Worm (Caenorhabditis elegans): ENCODE data around the gene ttc-37.

Gene ttc-37

DNA sequence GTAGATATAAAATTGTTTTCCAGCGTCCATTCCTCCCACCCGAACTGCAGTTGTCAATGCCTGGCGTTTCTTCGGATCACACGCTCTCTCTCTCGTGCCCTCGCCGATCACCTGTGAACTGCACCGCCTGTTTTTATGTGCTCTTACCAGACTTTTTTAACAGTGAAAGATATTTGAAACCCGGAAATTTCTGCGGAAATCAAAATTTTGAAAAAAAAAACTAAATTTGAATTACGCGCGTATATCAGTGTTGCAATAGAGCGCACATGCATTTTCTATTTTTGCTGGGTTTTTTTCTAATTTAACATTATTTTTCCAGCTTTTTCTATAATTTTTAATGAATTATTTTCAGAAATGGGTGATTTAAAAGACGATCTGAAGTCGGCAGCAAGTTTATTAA lies at the start of gene ttc-37:
Gene ttc-37 (plus strand): TSS at position 349 of the 400 bp plus-strand sequence.
- no peak for TF ChIP-seq nhr-43 (tag; optimal IDR thresholded peaks at IDR 0.05; ENCODE audit: poor library complexity, severe bottlenecking)
- TF ChIP-seq jun-1 (tag; optimal IDR thresholded peaks at IDR 0.05), result no peak
- no peak for TF ChIP-seq nhr-25 (tag; optimal IDR thresholded peaks at IDR 0.05)
- no peak for TF ChIP-seq lin-39 (tag; optimal IDR thresholded peaks at IDR 0.05)
- peak; percentile 66 for TF ChIP-seq lin-15B (tag; optimal IDR thresholded peaks at IDR 0.05)
- no peak for TF ChIP-seq mml-1 (tag; optimal IDR thresholded peaks at IDR 0.05)
- TF ChIP-seq aly-2 (tag; optimal IDR thresholded peaks at IDR 0.05), result no peak
- TF ChIP-seq snpc-4 (tag; optimal IDR thresholded peaks at IDR 0.05), result no peak
- peak; percentile 6 for TF ChIP-seq elt-2 (tag; optimal IDR thresholded peaks at IDR 0.05)
- no peak for TF ChIP-seq sea-2 (GFP tag; optimal IDR thresholded peaks at IDR 0.05)
- TF ChIP-seq unc-39 (tag; optimal IDR thresholded peaks at IDR 0.05), result no peak
- no peak for TF ChIP-seq mdl-1 (tag; optimal IDR thresholded peaks at IDR 0.05)
- TF ChIP-seq ZK546.5 (tag; optimal IDR thresholded peaks at IDR 0.05), result no peak
- TF ChIP-seq elt-1 (tag; optimal IDR thresholded peaks at IDR 0.05), result no peak
- no peak for TF ChIP-seq unc-62 (GFP tag; optimal IDR thresholded peaks at IDR 0.05)
- TF ChIP-seq egl-27 (tag; optimal IDR thresholded peaks at IDR 0.05), result no peak
- peak; percentile 40 for TF ChIP-seq hmg-11 (tag; optimal IDR thresholded peaks at IDR 0.05)
- TF ChIP-seq daf-12 (tag; optimal IDR thresholded peaks at IDR 0.05), result no peak
- no peak for TF ChIP-seq nhr-77 (tag; optimal IDR thresholded peaks at IDR 0.05)
- TF ChIP-seq pqm-1 (tag; optimal IDR thresholded peaks at IDR 0.05), result peak; percentile 3
- no peak for TF ChIP-seq ceh-16 (tag; optimal IDR thresholded peaks at IDR 0.05)
- TF ChIP-seq R02D3.7 (tag; optimal IDR thresholded peaks at IDR 0.05), result no peak
- TF ChIP-seq nhr-11 (tag; optimal IDR thresholded peaks at IDR 0.05), result no peak
- no peak for TF ChIP-seq nhr-23 (tag; optimal IDR thresholded peaks at IDR 0.05)
- TF ChIP-seq fkh-10 (GFP tag; optimal IDR thresholded peaks at IDR 0.05), result no peak
- TF ChIP-seq skn-1 (tag; optimal IDR thresholded peaks at IDR 0.05), result no peak
- TF ChIP-seq pha-4 (tag; optimal IDR thresholded peaks at IDR 0.05), result peak; percentile 76
- TF ChIP-seq fos-1 (tag; optimal IDR thresholded peaks at IDR 0.05), result no peak
- no peak for TF ChIP-seq nhr-67 (tag; optimal IDR thresholded peaks at IDR 0.05)
- TF ChIP-seq lsy-12 (tag; optimal IDR thresholded peaks at IDR 0.05), result no peak
- no peak for TF ChIP-seq zag-1 (tag; optimal IDR thresholded peaks at IDR 0.05)
- TF ChIP-seq nfya-1 (tag; optimal IDR thresholded peaks at IDR 0.05; ENCODE audit: insufficient read depth), result peak; percentile 46
- TF ChIP-seq egl-5 (tag; optimal IDR thresholded peaks at IDR 0.05), result peak; percentile 17

DNA sequence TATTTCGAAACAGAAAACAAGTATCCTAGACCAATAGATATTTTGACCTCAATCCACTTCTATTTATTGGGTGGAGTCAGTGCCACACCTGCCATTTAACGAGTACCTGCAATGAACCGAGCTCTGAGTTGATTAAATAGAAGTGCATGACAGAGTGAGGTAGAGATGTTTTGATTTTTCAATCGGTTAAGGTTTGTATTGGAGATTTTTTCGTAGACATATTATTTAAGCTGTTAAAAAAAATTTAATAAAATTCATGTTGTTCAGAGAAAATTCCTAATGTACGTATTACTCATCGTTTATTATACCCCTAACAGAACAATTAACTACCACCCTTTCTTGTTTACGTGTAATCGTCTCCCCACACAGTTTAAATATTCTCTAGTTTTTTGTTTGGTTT lies 48.8 kb upstream of the ttc-37 start, which contains the start of gene srx-38:
Gene srx-38 (minus strand): TSS at position 101 of the 400 bp plus-strand sequence.
- TF ChIP-seq unc-62 (GFP tag; optimal IDR thresholded peaks at IDR 0.05) (no peak), lin-39 (tag; optimal IDR thresholded peaks at IDR 0.05) (no peak), fkh-10 (GFP tag; optimal IDR thresholded peaks at IDR 0.05) (no peak), egl-27 (tag; optimal IDR thresholded peaks at IDR 0.05) (no peak), unc-39 (tag; optimal IDR thresholded peaks at IDR 0.05) (no peak), nhr-25 (tag; optimal IDR thresholded peaks at IDR 0.05) (no peak), ztf-4 (tag; optimal IDR thresholded peaks at IDR 0.05) (no peak), aly-2 (tag; optimal IDR thresholded peaks at IDR 0.05) (no peak), pha-4 (tag; optimal IDR thresholded peaks at IDR 0.05) (no peak), mdl-1 (tag; optimal IDR thresholded peaks at IDR 0.05) (no peak), ztf-11 (tag; optimal IDR thresholded peaks at IDR 0.05) (no peak)

DNA sequence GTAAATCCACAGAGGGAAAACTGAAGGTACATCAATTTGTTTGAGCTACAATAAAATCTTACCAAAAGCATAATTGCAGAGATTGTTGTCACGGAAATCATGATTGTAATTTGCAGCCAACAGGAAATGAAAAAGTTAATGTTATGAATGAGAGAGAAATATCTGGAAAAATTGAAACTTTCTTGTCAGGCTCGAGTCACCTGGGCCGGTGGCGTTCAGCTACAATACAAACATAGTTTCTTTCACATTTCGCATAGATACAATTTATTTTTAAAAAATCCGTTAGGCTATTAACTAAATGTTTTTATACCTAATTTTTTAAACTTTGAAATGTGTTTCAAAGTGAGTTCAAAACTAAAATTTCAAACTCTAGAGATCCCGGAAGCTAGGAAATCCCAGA lies 46.6 kb upstream of the ttc-37 start, which contains the start of gene srx-39:
Gene srx-39 (minus strand): TSS at position 101 of the 400 bp plus-strand sequence.
- TF ChIP-seq daf-12 (tag; optimal IDR thresholded peaks at IDR 0.05), result no peak
- TF ChIP-seq lin-15B (tag; optimal IDR thresholded peaks at IDR 0.05), result no peak
- TF ChIP-seq nhr-28 (tag; optimal IDR thresholded peaks at IDR 0.05), result no peak
- TF ChIP-seq skn-1 (tag; optimal IDR thresholded peaks at IDR 0.05), result no peak
- no peak for TF ChIP-seq nhr-76 (tag; optimal IDR thresholded peaks at IDR 0.05)
- no peak for TF ChIP-seq sea-2 (GFP tag; optimal IDR thresholded peaks at IDR 0.05)
- TF ChIP-seq fos-1 (tag; optimal IDR thresholded peaks at IDR 0.05), result no peak

DNA sequence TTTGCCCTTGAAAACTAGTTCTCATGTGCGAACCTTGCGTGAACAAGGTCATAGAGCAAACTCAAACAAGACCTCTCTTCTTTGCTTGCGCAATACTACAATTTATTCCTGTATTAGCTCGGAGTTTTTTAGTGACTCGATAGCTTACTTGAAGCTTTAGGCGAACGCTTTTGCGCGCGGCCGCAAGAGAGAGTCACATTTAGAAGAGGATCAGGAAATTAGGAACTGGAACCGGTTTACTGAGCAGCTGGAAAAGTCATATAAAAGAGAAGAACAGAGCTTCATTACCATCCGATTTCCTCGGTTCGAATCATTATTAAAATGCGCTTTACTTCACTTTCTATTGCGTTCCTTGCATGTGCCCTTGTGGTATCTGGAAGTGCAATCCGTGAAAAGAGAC lies 46.0 kb upstream of the ttc-37 start, which contains the start of gene abu-15:
Gene abu-15 (plus strand): TSS at position 301 of the 400 bp plus-strand sequence.
- TF ChIP-seq skn-1 (tag; optimal IDR thresholded peaks at IDR 0.05) (no peak), mdl-1 (tag; optimal IDR thresholded peaks at IDR 0.05) (no peak), fkh-2 (tag; optimal IDR thresholded peaks at IDR 0.05) (no peak), nfya-1 (tag; optimal IDR thresholded peaks at IDR 0.05; ENCODE audit: insufficient read depth) (no peak), aly-2 (tag; optimal IDR thresholded peaks at IDR 0.05) (no peak), nhr-237 (tag; optimal IDR thresholded peaks at IDR 0.05) (no peak), mml-1 (tag; optimal IDR thresholded peaks at IDR 0.05) (no peak), nhr-12 (tag; optimal IDR thresholded peaks at IDR 0.05) (no peak), egl-5 (tag; optimal IDR thresholded peaks at IDR 0.05) (no peak), unc-62 (GFP tag; optimal IDR thresholded peaks at IDR 0.05) (no peak), nhr-77 (tag; optimal IDR thresholded peaks at IDR 0.05) (no peak), nhr-43 (tag; optimal IDR thresholded peaks at IDR 0.05; ENCODE audit: poor library complexity, severe bottlenecking) (no peak), jun-1 (tag; optimal IDR thresholded peaks at IDR 0.05) (no peak), nhr-67 (tag; optimal IDR thresholded peaks at IDR 0.05) (no peak), unc-39 (tag; optimal IDR thresholded peaks at IDR 0.05) (no peak), eor-1 (tag; optimal IDR thresholded peaks at IDR 0.05) (no peak), hmg-11 (tag; optimal IDR thresholded peaks at IDR 0.05) (no peak)
